Fruit fly (Drosophila melanogaster) whole organism, embryonic: ENCODE data around the gene CG31287.

ENCODE experiments used
- ATbp ChIP-seq: fragments of 200-800 bp; sonication (Bioruptor generic); optimal IDR thresholded peaks from 2 replicates; lab custom pipeline; 2017; ENCODE audit warnings: missing biosample characterization, mild to moderate bottlenecking, missing genetic modification characterization, missing genetic modification reagents
- Aef1 ChIP-seq: fragments of 200-800 bp; sonication (Bioruptor generic); IDR thresholded peaks from 3 replicates; pipeline ENCODE4 v1.3.6; 2022; ENCODE audit warnings: missing biosample characterization, missing genetic modification characterization
- CG10209 ChIP-seq: fragments of 200-800 bp; sonication (Bioruptor generic); optimal IDR thresholded peaks from 3 replicates; lab custom pipeline; 2017; ENCODE audit warnings: missing biosample characterization, mild to moderate bottlenecking, missing genetic modification characterization, missing genetic modification reagents
- CG12236 ChIP-seq: fragments of 200-800 bp; sonication (Bioruptor generic); optimal IDR thresholded peaks from 2 replicates; lab custom pipeline; 2016; ENCODE audit warnings: missing biosample characterization, missing genetic modification characterization
- CG12659 ChIP-seq: fragments of 200-800 bp; sonication (Bioruptor generic); optimal IDR thresholded peaks from 3 replicates; lab custom pipeline; 2017; ENCODE audit warnings: mild to moderate bottlenecking, missing biosample characterization, missing genetic modification reagents, missing genetic modification characterization
- CG12769 ChIP-seq: fragments of 200-800 bp; sonication (Bioruptor generic); optimal IDR thresholded peaks from 2 replicates; lab custom pipeline; 2019; ENCODE audit warnings: missing biosample characterization, mild to moderate bottlenecking, missing genetic modification characterization, moderate library complexity
- CG15514 ChIP-seq: fragments of 200-800 bp; sonication (Bioruptor generic); optimal IDR thresholded peaks from 3 replicates; lab custom pipeline; 2017; ENCODE audit warnings: missing biosample characterization, missing genetic modification characterization, mild to moderate bottlenecking, moderate library complexity, missing genetic modification reagents
- CG18011 ChIP-seq: fragments of 200-800 bp; sonication (Bioruptor generic); optimal IDR thresholded peaks from 2 replicates; lab custom pipeline; 2017; ENCODE audit warnings: missing biosample characterization, missing genetic modification characterization, mild to moderate bottlenecking, moderate library complexity, missing genotype
- CG32532 ChIP-seq: fragments of 200-800 bp; sonication (Bioruptor generic); IDR thresholded peaks from 2 replicates; pipeline ENCODE4 v1.3.6; 2022; ENCODE audit warnings: missing biosample characterization, missing genetic modification characterization
- CG3281 ChIP-seq: fragments of 200-800 bp; sonication (Bioruptor generic); optimal IDR thresholded peaks from 3 replicates; lab custom pipeline; 2017; ENCODE audit warnings: missing biosample characterization, mild to moderate bottlenecking, missing genetic modification characterization
- CG4820 ChIP-seq: fragments of 200-800 bp; sonication (Bioruptor generic); optimal IDR thresholded peaks from 3 replicates; lab custom pipeline; 2016; ENCODE audit warnings: missing biosample characterization, missing genetic modification characterization
- CG7786 ChIP-seq: fragments of 200-800 bp; sonication (Bioruptor generic); optimal IDR thresholded peaks from 2 replicates; lab custom pipeline; 2016; ENCODE audit warnings: missing biosample characterization, missing genetic modification characterization
- CG9876 ChIP-seq: fragments of 200-800 bp; sonication (Bioruptor generic); optimal IDR thresholded peaks from 2 replicates; lab custom pipeline; 2016; ENCODE audit warnings: missing biosample characterization, missing genetic modification characterization
- Dp ChIP-seq: fragments of 200-800 bp; sonication (Bioruptor generic); optimal IDR thresholded peaks from 2 replicates; lab custom pipeline; 2018; ENCODE audit warnings: missing biosample characterization, mild to moderate bottlenecking, missing genetic modification characterization, moderate library complexity
- HLH3B ChIP-seq: fragments of 200-800 bp; sonication (Bioruptor generic); IDR thresholded peaks from 2 replicates; pipeline ENCODE4 v1.3.6; 2022; ENCODE audit warnings: missing biosample characterization, missing genetic modification characterization
- HLHmδ ChIP-seq: fragments of 200-800 bp; sonication (Bioruptor generic); optimal IDR thresholded peaks from 2 replicates; lab custom pipeline; 2018; ENCODE audit warnings: missing biosample characterization, mild to moderate bottlenecking, missing genetic modification characterization, moderate library complexity
- Hand ChIP-seq: fragments of 200-800 bp; sonication (Bioruptor generic); optimal IDR thresholded peaks from 2 replicates; lab custom pipeline; 2017; ENCODE audit warnings: mild to moderate bottlenecking, missing biosample characterization, missing genetic modification reagents, missing genetic modification characterization
- HmgD ChIP-seq: fragments of 200-800 bp; sonication (Bioruptor generic); optimal IDR thresholded peaks from 3 replicates; lab custom pipeline; 2016; ENCODE audit warnings: missing biosample characterization, missing genetic modification characterization
- Neu2 ChIP-seq: fragments of 200-800 bp; sonication (Bioruptor generic); optimal IDR thresholded peaks from 3 replicates; lab custom pipeline; 2016; ENCODE audit warnings: missing biosample characterization, missing genetic modification characterization, borderline replicate concordance
- Opbp ChIP-seq: fragments of 200-800 bp; sonication (Bioruptor generic); IDR thresholded peaks from 3 replicates; pipeline ENCODE4 v1.3.6; 2022; ENCODE audit warnings: missing biosample characterization, missing genetic modification characterization; ENCODE audit not compliant: partially characterized antibody
- Sin3A ChIP-seq: fragments of >200 bp; optimal IDR thresholded peaks from 2 replicates; lab custom pipeline; 2018
- Sox100B ChIP-seq: fragments of 200-800 bp; sonication (Bioruptor generic); optimal IDR thresholded peaks from 3 replicates; lab custom pipeline; 2018; ENCODE audit warnings: missing biosample characterization, mild to moderate bottlenecking, missing genetic modification characterization
- Sox102F ChIP-seq: fragments of 200-800 bp; sonication (Bioruptor generic); optimal IDR thresholded peaks from 2 replicates; lab custom pipeline; 2018; ENCODE audit warnings: missing biosample characterization, mild to moderate bottlenecking, missing genetic modification characterization, moderate library complexity
- Sry-β ChIP-seq: fragments of 200-800 bp; sonication (Bioruptor generic); optimal IDR thresholded peaks from 2 replicates; lab custom pipeline; 2018; ENCODE audit warnings: missing biosample characterization, mild to moderate bottlenecking, missing genetic modification characterization, moderate library complexity
- Vsx1 ChIP-seq: fragments of 200-800 bp; sonication (Bioruptor generic); optimal IDR thresholded peaks from 2 replicates; lab custom pipeline; 2017; ENCODE audit warnings: missing biosample characterization, mild to moderate bottlenecking, missing genetic modification characterization, missing genetic modification reagents
- bcd ChIP-seq: fragments of 200-800 bp; sonication (Bioruptor generic); optimal IDR thresholded peaks from 2 replicates; lab custom pipeline; 2017; ENCODE audit warnings: missing biosample characterization, mild to moderate bottlenecking, missing genetic modification characterization
- cas ChIP-seq: fragments of 200-800 bp; sonication (Bioruptor generic); IDR thresholded peaks from 2 replicates; pipeline ENCODE4 v1.3.6; 2022; ENCODE audit warnings: missing biosample characterization, missing genetic modification characterization
- chinmo ChIP-seq: fragments of 200-800 bp; sonication (Bioruptor generic); IDR thresholded peaks from 4 replicates; pipeline ENCODE4 v1.3.6; 2022; ENCODE audit warnings: missing biosample characterization, missing genetic modification characterization; ENCODE audit not compliant: partially characterized antibody
- dm ChIP-seq: fragments of 200-800 bp; sonication (Bioruptor generic); optimal IDR thresholded peaks from 3 replicates; lab custom pipeline; 2016; ENCODE audit warnings: missing biosample characterization, missing genetic modification characterization
- ems ChIP-seq: fragments of 200-800 bp; sonication (Bioruptor generic); optimal IDR thresholded peaks from 3 replicates; lab custom pipeline; 2016; ENCODE audit warnings: missing biosample characterization, missing genetic modification characterization
- hbn ChIP-seq: fragments of 200-800 bp; sonication (Bioruptor generic); IDR thresholded peaks from 2 replicates; pipeline ENCODE4 v1.3.6; 2022; ENCODE audit warnings: missing biosample characterization, missing genetic modification characterization; ENCODE audit not compliant: partially characterized antibody
- kah ChIP-seq: fragments of 200-800 bp; sonication (Bioruptor generic); optimal IDR thresholded peaks from 2 replicates; lab custom pipeline; 2018; ENCODE audit warnings: missing biosample characterization, mild to moderate bottlenecking, missing genetic modification characterization
- lola ChIP-seq, 3 experiments: fragments of >200 bp in 2 of 3; fragments of 200-800 bp in 1 of 3; sonication (Bioruptor generic) in 1 of 3; optimal IDR thresholded peaks; 2 replicates each; lab custom pipeline; 2017 to 2019; ENCODE audit warnings: missing biosample characterization in 3 of 3, missing genetic modification characterization in 3 of 3, mild to moderate bottlenecking in 1 of 3, moderate library complexity in 1 of 3
- mirr ChIP-seq: fragments of 200-800 bp; sonication (Bioruptor generic); optimal IDR thresholded peaks from 3 replicates; lab custom pipeline; 2018; ENCODE audit warnings: missing biosample characterization, mild to moderate bottlenecking, missing genetic modification characterization
- nau ChIP-seq: fragments of 200-800 bp; sonication (Bioruptor generic); optimal IDR thresholded peaks from 3 replicates; lab custom pipeline; 2017; ENCODE audit warnings: missing biosample characterization, mild to moderate bottlenecking, missing genetic modification characterization, missing genetic modification reagents
- pb ChIP-seq: fragments of 200-800 bp; sonication (Bioruptor generic); optimal IDR thresholded peaks from 3 replicates; lab custom pipeline; 2016; ENCODE audit warnings: missing biosample characterization, missing genetic modification characterization
- phol ChIP-seq: fragments of 200-800 bp; sonication (Bioruptor generic); optimal IDR thresholded peaks from 3 replicates; lab custom pipeline; 2018; ENCODE audit warnings: missing biosample characterization, mild to moderate bottlenecking, missing genetic modification characterization, moderate library complexity
- prd ChIP-seq, 3 experiments: fragments of >200 bp in 2 of 3; fragments of 200-800 bp in 1 of 3; sonication (Bioruptor generic) in 1 of 3; optimal IDR thresholded peaks in 2 of 3; IDR thresholded peaks in 1 of 3; 2 replicates in 2 of 3; 3 replicates in 1 of 3; pipeline versions ENCODE4 v1.3.6 to Lab custom; 2017 to 2022; ENCODE audit warnings: missing biosample characterization in 1 of 3, missing genetic modification characterization in 1 of 3
- pzg ChIP-seq: fragments of 200-800 bp; sonication (Bioruptor generic); optimal IDR thresholded peaks from 3 replicates; lab custom pipeline; 2018; ENCODE audit warnings: missing biosample characterization, mild to moderate bottlenecking, missing genetic modification characterization, moderate library complexity
- salm ChIP-seq: fragments of 200-800 bp; sonication (Bioruptor generic); optimal IDR thresholded peaks from 2 replicates; lab custom pipeline; 2018; ENCODE audit warnings: missing biosample characterization, mild to moderate bottlenecking, missing genetic modification characterization
- sna ChIP-seq: fragments of 200-800 bp; sonication (Bioruptor generic); IDR thresholded peaks from 2 replicates; pipeline ENCODE4 v1.3.6; 2022; ENCODE audit warnings: missing biosample characterization, missing genetic modification characterization; ENCODE audit not compliant: partially characterized antibody
- ssp ChIP-seq: fragments of 200-800 bp; sonication (Bioruptor generic); IDR thresholded peaks from 2 replicates; pipeline ENCODE4 v1.3.6; 2022; ENCODE audit warnings: missing biosample characterization, missing genetic modification characterization
- vfl ChIP-seq: fragments of 200-800 bp; sonication (Bioruptor generic); optimal IDR thresholded peaks from 2 replicates; lab custom pipeline; 2016; ENCODE audit warnings: missing biosample characterization, missing genetic modification characterization
- vnd ChIP-seq: fragments of 200-800 bp; sonication (Bioruptor generic); IDR thresholded peaks from 3 replicates; pipeline ENCODE4 v1.3.6; 2022; ENCODE audit warnings: missing biosample characterization, missing genetic modification characterization; ENCODE audit not compliant: partially characterized antibody
- vvl ChIP-seq: fragments of 200-800 bp; sonication (Bioruptor generic); IDR thresholded peaks from 2 replicates; pipeline ENCODE4 v1.3.6; 2022; ENCODE audit warnings: missing biosample characterization, missing genetic modification characterization
- zen2 ChIP-seq: fragments of 200-800 bp; sonication (Bioruptor generic); IDR thresholded peaks from 3 replicates; pipeline ENCODE4 v1.3.6; 2022; ENCODE audit warnings: missing biosample characterization, missing genetic modification characterization; ENCODE audit not compliant: partially characterized antibody

Gene CG31287

DNA sequence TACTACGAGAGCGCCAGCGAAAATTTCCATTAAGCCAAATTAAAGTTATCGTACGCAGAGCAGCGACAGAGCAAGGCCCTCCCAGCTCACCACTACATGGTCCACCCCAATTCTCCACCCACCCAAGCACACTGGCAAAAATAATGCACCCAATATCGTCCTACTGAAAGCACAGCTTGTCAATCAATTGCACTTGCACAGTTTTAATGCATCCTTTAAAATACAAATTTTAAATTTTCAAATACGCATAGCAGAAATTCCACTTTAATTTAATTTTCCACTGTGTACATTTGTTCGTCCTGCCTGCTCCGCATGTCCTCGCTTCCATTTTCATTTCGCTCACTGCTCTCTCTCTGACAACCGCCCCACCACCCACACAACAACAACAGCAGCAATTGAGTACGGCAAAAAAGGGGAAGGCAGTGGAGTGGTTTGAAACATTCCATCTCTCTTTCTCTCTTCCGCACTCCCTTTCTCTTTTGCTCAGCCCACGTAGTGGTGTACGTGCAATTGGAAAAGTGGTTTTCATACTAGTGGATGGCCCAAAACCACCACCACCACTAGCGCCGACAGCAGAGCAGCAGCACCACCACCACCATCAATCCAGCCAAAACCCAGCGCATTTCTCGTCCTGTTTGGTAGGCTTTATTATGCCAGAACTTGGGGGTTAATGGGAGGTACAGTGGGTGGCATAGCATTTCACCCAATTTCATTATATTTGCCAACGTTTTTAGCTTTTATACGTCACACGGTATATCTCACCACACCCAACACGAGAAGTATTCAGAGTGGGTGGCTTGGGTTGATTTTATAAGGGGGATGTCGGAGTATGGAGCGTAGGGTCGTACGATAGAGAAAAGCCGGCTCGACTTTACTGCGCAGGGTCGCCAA lies 44.7 kb downstream of the CG31287 start (continued):
- TF ChIP-seq Neu2 (GFP tag; lab: Kevin White, UChicago) (peak; percentile 43), chinmo (GFP tag; lab: Robert Waterston, UW) (0 out of 4 replicates have a peak, but pooled peaks have one; percentile 22), Aef1 (GFP tag; lab: Robert Waterston, UW) (peak; percentile 78), vvl (GFP tag; lab: Robert Waterston, UW) (peak; percentile 80), prd (optimal IDR thresholded peaks at IDR 0.05; lab: Kevin White, UChicago) (no peak), prd (GFP tag; IDR thresholded peaks at IDR 0.05; lab: Robert Waterston, UW) (peak; percentile 86), ATbp (GFP tag; lab: Kevin White, UChicago) (peak; percentile 57), ems (GFP tag; lab: Kevin White, UChicago) (peak; percentile 44), CG32532 (GFP tag; lab: Robert Waterston, UW) (peak; percentile 64), Sox102F (GFP tag; lab: Kevin White, UChicago) (peak; percentile 68), lola (GFP tag; optimal IDR thresholded peaks at IDR 0.05; lab: Kevin White, UChicago) (peak in 1 of 3 experiments; percentile 58), zen2 (GFP tag; lab: Robert Waterston, UW) (no peak), sna (GFP tag; lab: Robert Waterston, UW) (no peak), pzg (GFP tag; lab: Kevin White, UChicago) (peak; percentile 22), CG12236 (no peak), CG15514 (GFP tag; lab: Kevin White, UChicago) (peak; percentile 87), Sry-β (GFP tag; lab: Kevin White, UChicago) (no peak), CG4820 (GFP tag; lab: Kevin White, UChicago) (peak; percentile 90), CG18011 (GFP tag; lab: Kevin White, UChicago) (peak; percentile 21), CG12769 (tag; lab: Kevin White, UChicago) (peak; percentile 58), nau (GFP tag; lab: Kevin White, UChicago) (peak; percentile 87), Opbp (GFP tag; lab: Robert Waterston, UW) (no peak), mirr (GFP tag; lab: Kevin White, UChicago) (peak; percentile 78), vnd (GFP tag; lab: Robert Waterston, UW) (no peak), kah (GFP tag; lab: Kevin White, UChicago) (peak; percentile 36), HmgD (peak; percentile 81), Vsx1 (GFP tag; lab: Kevin White, UChicago) (peak; percentile 1), pb (peak; percentile 82), cas (GFP tag; lab: Robert Waterston, UW) (peak; percentile 64), HLH3B (GFP tag; lab: Robert Waterston, UW) (peak; percentile 92), vfl (GFP tag; lab: Kevin White, UChicago) (peak; percentile 53), Sox100B (peak; percentile 82), ssp (no peak), HLHmδ (GFP tag; lab: Kevin White, UChicago) (no peak), CG7786 (peak; percentile 16), phol (tag; lab: Kevin White, UChicago) (peak; percentile 79), Dp (GFP tag; lab: Kevin White, UChicago) (no peak), CG9876 (GFP tag; lab: Kevin White, UChicago) (peak; percentile 33), CG10209 (GFP tag; lab: Kevin White, UChicago) (peak; percentile 50), Hand (GFP tag; lab: Kevin White, UChicago) (peak; percentile 86), dm (no peak), Sin3A (lab: Kevin White, UChicago) (no peak), hbn (GFP tag; lab: Robert Waterston, UW) (no peak), CG12659 (GFP tag; lab: Kevin White, UChicago) (peak; percentile 64), salm (tag; lab: Kevin White, UChicago) (peak; percentile 8), CG3281 (GFP tag; lab: Kevin White, UChicago) (peak; percentile 94), bcd (GFP tag; lab: Kevin White, UChicago) (peak; percentile 84)
